Worm (Caenorhabditis elegans): ENCODE results near the gene T05A7.11.

T05A7.11 gene

ce11 chrII:4631479-4631878 lies 33.8 kb downstream of the T05A7.11 start:
- TF ChIP-seq unc-62 (GFP tag; optimal IDR thresholded peaks at IDR 0.05): no peak

ce11 chrII:4626606-4627005 lies 38.7 kb downstream of the T05A7.11 start, which contains the start of gene F35D11.1:
Gene F35D11.1 (plus strand): TSS chrII:4626906.
- no peak for TF ChIP-seq unc-62 (GFP tag; optimal IDR thresholded peaks at IDR 0.05)

- no peak for TF ChIP-seq unc-62 (GFP tag; optimal IDR thresholded peaks at IDR 0.05)
Measured at ce11 chrII:4621650-4622049, 43.6 kb downstream of the T05A7.11 start, which contains the start of gene clec-139. Gene clec-139 (minus strand): TSS chrII:4621750.

ce11 chrII:4619700-4620099 lies 45.6 kb downstream of the T05A7.11 start, which contains the start of gene clec-138:
Gene clec-138 (minus strand): TSS chrII:4619800.
- no peak for TF ChIP-seq unc-62 (GFP tag; optimal IDR thresholded peaks at IDR 0.05)

- no peak for TF ChIP-seq unc-62 (GFP tag; optimal IDR thresholded peaks at IDR 0.05)
Measured at ce11 chrII:4617990-4618389, 47.3 kb downstream of the T05A7.11 start, which contains the start of gene clec-137. Gene clec-137 (minus strand): TSS chrII:4618090.

ce11 chrII:4616443-4616842 lies 48.8 kb downstream of the T05A7.11 start, which contains the start of gene clec-136:
Gene clec-136 (minus strand): TSS chrII:4616543.
- TF ChIP-seq unc-62 (GFP tag; optimal IDR thresholded peaks at IDR 0.05): no peak

Measured in whole organism, dauer.